ENCODE assay signal across 7 worm cellular contexts in genomic region chrIV:11433709-11434108, ce11.
TF ChIP-seq lines count a peak whose summit lies in the region.

No protein-coding gene starts in this region.

TF ChIP-seq in whole organism, L1 larva, 84 proteins besides CTCF, POLR2A, EP300 and RAD21 (continues in another document):
- TF ChIP-seq pqm-1 (tag; optimal IDR thresholded peaks at IDR 0.05; lab: Kevin White, UChicago) (no peak), egl-27 (tag; optimal IDR thresholded peaks at IDR 0.05; lab: Kevin White, UChicago) (no peak), nhr-28 (tag; optimal IDR thresholded peaks at IDR 0.05; lab: Kevin White, UChicago) (no peak), C04F5.9 (tag; optimal IDR thresholded peaks at IDR 0.05; lab: Kevin White, UChicago) (peak; percentile 43), nhr-11 (tag; optimal IDR thresholded peaks at IDR 0.05; lab: Kevin White, UChicago) (no peak), snpc-4 (tag; optimal IDR thresholded peaks at IDR 0.05; lab: Kevin White, UChicago) (peak; percentile 67), mef-2 (tag; optimal IDR thresholded peaks at IDR 0.05; lab: Kevin White, UChicago) (peak; percentile 13), lin-39 (tag; optimal IDR thresholded peaks at IDR 0.05; lab: Kevin White, UChicago) (no peak), lin-15B (tag; optimal IDR thresholded peaks at IDR 0.05; lab: Kevin White, UChicago) (peak; percentile 1), ces-1 (GFP tag; optimal IDR thresholded peaks at IDR 0.05; lab: Kevin White, UChicago) (no peak), skn-1 (tag; optimal IDR thresholded peaks at IDR 0.05; lab: Kevin White, UChicago) (peak; percentile 65), sup-37 (GFP tag; optimal IDR thresholded peaks at IDR 0.05; lab: Kevin White, UChicago) (peak; percentile 17), nhr-71 (tag; optimal IDR thresholded peaks at IDR 0.05; lab: Kevin White, UChicago) (peak; percentile 86)

TF ChIP-seq in whole organism, L2 larva, 48 proteins besides CTCF, POLR2A, EP300 and RAD21 (continues in another document):
- TF ChIP-seq nhr-12 (tag; optimal IDR thresholded peaks at IDR 0.05; lab: Kevin White, UChicago) (no peak), crh-2 (tag; optimal IDR thresholded peaks at IDR 0.05; lab: Kevin White, UChicago) (peak; percentile 68), nhr-77 (tag; optimal IDR thresholded peaks at IDR 0.05; lab: Kevin White, UChicago) (no peak), ztf-4 (tag; optimal IDR thresholded peaks at IDR 0.05; lab: Kevin White, UChicago) (peak; percentile 55), mab-5 (tag; optimal IDR thresholded peaks at IDR 0.05; lab: Kevin White, UChicago) (peak; percentile 49), skn-1 (tag; optimal IDR thresholded peaks at IDR 0.05; lab: Kevin White, UChicago) (no peak), sma-3 (GFP tag; optimal IDR thresholded peaks at IDR 0.05; lab: Kevin White, UChicago) (peak; percentile 31), lin-11 (tag; optimal IDR thresholded peaks at IDR 0.05; lab: Kevin White, UChicago) (peak; percentile 20), C34F6.9 (tag; optimal IDR thresholded peaks at IDR 0.05; lab: Kevin White, UChicago) (peak; percentile 90), unc-62 (GFP tag; optimal IDR thresholded peaks at IDR 0.05; lab: Kevin White, UChicago) (no peak), nhr-25 (tag; optimal IDR thresholded peaks at IDR 0.05; lab: Kevin White, UChicago) (no peak), gmeb-1 (tag; optimal IDR thresholded peaks at IDR 0.05; lab: Kevin White, UChicago) (peak; percentile 73), ztf-11 (tag; optimal IDR thresholded peaks at IDR 0.05; lab: Kevin White, UChicago) (no peak), ZK546.5 (tag; optimal IDR thresholded peaks at IDR 0.05; lab: Kevin White, UChicago) (no peak)

TF ChIP-seq in whole organism, L3 larva, 47 proteins besides CTCF, POLR2A, EP300 and RAD21 (continues in another document):
- TF ChIP-seq mdl-1 (tag; optimal IDR thresholded peaks at IDR 0.05; lab: Kevin White, UChicago) (no peak), skn-1 (tag; optimal IDR thresholded peaks at IDR 0.05; lab: Kevin White, UChicago) (no peak), eor-1 (tag; optimal IDR thresholded peaks at IDR 0.05; lab: Kevin White, UChicago) (no peak), ceh-16 (tag; optimal IDR thresholded peaks at IDR 0.05; lab: Kevin White, UChicago) (no peak), nhr-76 (tag; optimal IDR thresholded peaks at IDR 0.05; lab: Kevin White, UChicago) (no peak), jun-1 (tag; optimal IDR thresholded peaks at IDR 0.05; lab: Kevin White, UChicago) (peak; percentile 25), ceh-82 (tag; optimal IDR thresholded peaks at IDR 0.05; lab: Kevin White, UChicago) (no peak), ceh-28 (tag; optimal IDR thresholded peaks at IDR 0.05; lab: Kevin White, UChicago) (peak; percentile 64), mml-1 (tag; optimal IDR thresholded peaks at IDR 0.05; lab: Kevin White, UChicago) (no peak), ZK546.5 (tag; optimal IDR thresholded peaks at IDR 0.05; lab: Kevin White, UChicago) (no peak), fos-1 (tag; optimal IDR thresholded peaks at IDR 0.05; lab: Kevin White, UChicago) (no peak), daf-12 (tag; optimal IDR thresholded peaks at IDR 0.05; lab: Kevin White, UChicago) (no peak), hmg-11 (tag; optimal IDR thresholded peaks at IDR 0.05; lab: Kevin White, UChicago) (peak; percentile 76), lin-15B (tag; optimal IDR thresholded peaks at IDR 0.05; lab: Kevin White, UChicago) (peak; percentile 69), ztf-11 (tag; optimal IDR thresholded peaks at IDR 0.05; lab: Kevin White, UChicago) (no peak)

TF ChIP-seq in whole organism, L4 larva, 104 proteins besides CTCF, POLR2A, EP300 and RAD21 (continues in another document):
- TF ChIP-seq hif-1 (tag; optimal IDR thresholded peaks at IDR 0.05; lab: Kevin White, UChicago) (peak in 1 of 2 experiments; percentile 10), lin-13 (GFP tag; optimal IDR thresholded peaks at IDR 0.05; lab: Kevin White, UChicago) (peak; percentile 13), unc-39 (tag; optimal IDR thresholded peaks at IDR 0.05; lab: Kevin White, UChicago) (no peak), R02D3.7 (tag; optimal IDR thresholded peaks at IDR 0.05; lab: Kevin White, UChicago) (no peak), unc-130 (GFP tag; optimal IDR thresholded peaks at IDR 0.05; lab: Kevin White, UChicago) (no peak), nhr-10 (tag; optimal IDR thresholded peaks at IDR 0.05; lab: Kevin White, UChicago) (no peak), ztf-11 (tag; optimal IDR thresholded peaks at IDR 0.05; lab: Kevin White, UChicago) (no peak), zfp-3 (GFP tag; conservative IDR thresholded peaks at IDR 0.05; lab: Robert Waterston, UW) (no peak), lin-38 (GFP tag; IDR thresholded peaks at IDR 0.05; lab: Robert Waterston, UW) (no peak; the same call in 1 of the 2 replicates), fkh-10 (GFP tag; optimal IDR thresholded peaks at IDR 0.05; lab: Kevin White, UChicago) (peak; percentile 33), nhr-41 (GFP tag; IDR thresholded peaks at IDR 0.05; lab: Robert Waterston, UW) (no peak), T20F7.1 (GFP tag; optimal IDR thresholded peaks at IDR 0.05; lab: Kevin White, UChicago) (peak; percentile 55), ceh-20 (GFP tag; IDR thresholded peaks at IDR 0.05; lab: Robert Waterston, UW) (peak; percentile 48; the same call in 1 of the 2 replicates), lsy-2 (tag; optimal IDR thresholded peaks at IDR 0.05; lab: Kevin White, UChicago) (peak; percentile 26 to 84)

TF ChIP-seq in whole organism, late embryonic, 69 proteins besides CTCF, POLR2A, EP300 and RAD21:
- TF ChIP-seq ceh-18 (tag; optimal IDR thresholded peaks at IDR 0.05; lab: Kevin White, UChicago) (peak; percentile 51), unc-42 (tag; optimal IDR thresholded peaks at IDR 0.05; lab: Kevin White, UChicago) (peak; percentile 41), ceh-31 (tag; optimal IDR thresholded peaks at IDR 0.05; lab: Kevin White, UChicago) (peak; percentile 22), ceh-14 (tag; optimal IDR thresholded peaks at IDR 0.05; lab: Kevin White, UChicago) (no peak), ceh-24 (tag; optimal IDR thresholded peaks at IDR 0.05; lab: Kevin White, UChicago) (no peak), tbx-2 (tag; optimal IDR thresholded peaks at IDR 0.05; lab: Kevin White, UChicago) (peak; percentile 58), fkh-6 (tag; optimal IDR thresholded peaks at IDR 0.05; lab: Kevin White, UChicago) (no peak), K02D7.2 (tag; optimal IDR thresholded peaks at IDR 0.05; lab: Kevin White, UChicago) (no peak), unc-86 (tag; optimal IDR thresholded peaks at IDR 0.05; lab: Kevin White, UChicago) (no peak), ceh-48 (tag; optimal IDR thresholded peaks at IDR 0.05; lab: Kevin White, UChicago) (peak; percentile 33), Y22D7AL.16 (tag; optimal IDR thresholded peaks at IDR 0.05; lab: Kevin White, UChicago) (no peak), nfya-1 (tag; optimal IDR thresholded peaks at IDR 0.05; lab: Kevin White, UChicago) (peak; percentile 45), ama-1 (optimal IDR thresholded peaks at IDR 0.05; lab: Kevin White, UChicago) (no peak), ttx-3 (tag; optimal IDR thresholded peaks at IDR 0.05; lab: Kevin White, UChicago) (no peak)

TF ChIP-seq in whole organism, mixed stage, embryonic, 35 proteins besides CTCF, POLR2A, EP300 and RAD21 (continues in another document):
- TF ChIP-seq flh-1 (GFP tag; optimal IDR thresholded peaks at IDR 0.05; lab: Kevin White, UChicago) (no peak), lsy-2 (tag; optimal IDR thresholded peaks at IDR 0.05; lab: Kevin White, UChicago) (peak; percentile 53), ces-1 (GFP tag; optimal IDR thresholded peaks at IDR 0.05; lab: Kevin White, UChicago) (peak; percentile 50), ztf-11 (tag; optimal IDR thresholded peaks at IDR 0.05; lab: Kevin White, UChicago) (peak; percentile 39), sem-2 (GFP tag; optimal IDR thresholded peaks at IDR 0.05; lab: Kevin White, UChicago) (no peak), nhr-12 (tag; optimal IDR thresholded peaks at IDR 0.05; lab: Kevin White, UChicago) (no peak), blmp-1 (tag; optimal IDR thresholded peaks at IDR 0.05; lab: Kevin White, UChicago) (no peak), mls-2 (tag; optimal IDR thresholded peaks at IDR 0.05; lab: Kevin White, UChicago) (no peak), ceh-83 (GFP tag; optimal IDR thresholded peaks at IDR 0.05; lab: Kevin White, UChicago) (no peak), lin-13 (tag; optimal IDR thresholded peaks at IDR 0.05; lab: Kevin White, UChicago) (peak; percentile 26), ham-2 (GFP tag; optimal IDR thresholded peaks at IDR 0.05; lab: Kevin White, UChicago) (no peak), drap-1 (GFP tag; optimal IDR thresholded peaks at IDR 0.05; lab: Kevin White, UChicago) (no peak), nhr-28 (tag; optimal IDR thresholded peaks at IDR 0.05; lab: Kevin White, UChicago) (no peak), pha-4 (tag; optimal IDR thresholded peaks at IDR 0.05; lab: Kevin White, UChicago) (peak; percentile 61), unc-120 (tag; optimal IDR thresholded peaks at IDR 0.05; lab: Kevin White, UChicago; ENCODE audit: poor library complexity, severe bottlenecking) (no peak), bed-3 (GFP tag; optimal IDR thresholded peaks at IDR 0.05; lab: Kevin White, UChicago) (no peak)

TF ChIP-seq in whole organism, young adult, 124 proteins besides CTCF, POLR2A, EP300 and RAD21 (continues in another document):
- 0 out of 2 replicates have a peak, but pooled peaks have one; percentile 44 for TF ChIP-seq ekl-4 (GFP tag; IDR thresholded peaks at IDR 0.05; lab: Robert Waterston, UW)
- peak; percentile 59 for TF ChIP-seq lin-40 (tag; optimal IDR thresholded peaks at IDR 0.05; lab: Kevin White, UChicago)
- no peak for TF ChIP-seq egl-18 (GFP tag; IDR thresholded peaks at IDR 0.05; lab: Robert Waterston, UW)
- TF ChIP-seq ceh-27 (GFP tag; optimal IDR thresholded peaks at IDR 0.05; lab: Kevin White, UChicago), result peak; percentile 65
- TF ChIP-seq ztf-18 (tag; optimal IDR thresholded peaks at IDR 0.05; lab: Kevin White, UChicago), result peak; percentile 93
- TF ChIP-seq dpl-1 (GFP tag; optimal IDR thresholded peaks at IDR 0.05; lab: Kevin White, UChicago), result peak; percentile 32
- TF ChIP-seq rcor-1 (GFP tag; IDR thresholded peaks at IDR 0.05; lab: Robert Waterston, UW), result 0 out of 2 replicates have a peak, but pooled peaks have one; percentile 27
- no peak for TF ChIP-seq ceh-40 (GFP tag; IDR thresholded peaks at IDR 0.05; lab: Robert Waterston, UW)
- peak; percentile 4 for TF ChIP-seq snpc-4 (GFP tag; optimal IDR thresholded peaks at IDR 0.05; lab: Kevin White, UChicago)
- TF ChIP-seq snpc-4 (tag; optimal IDR thresholded peaks at IDR 0.05; lab: Kevin White, UChicago), result peak in 1 of 4 experiments; percentile 7
- TF ChIP-seq lin-54 (GFP tag; optimal IDR thresholded peaks at IDR 0.05; lab: Kevin White, UChicago), result peak; percentile 43
- peak; percentile 32; the same call in 1 of the 2 replicates for TF ChIP-seq hmg-1.2 (GFP tag; IDR thresholded peaks at IDR 0.05; lab: Robert Waterston, UW)
- no peak for TF ChIP-seq ccch-3 (GFP tag; optimal IDR thresholded peaks at IDR 0.05; lab: Kevin White, UChicago)
- peak; percentile 37 for TF ChIP-seq attf-5 (GFP tag; optimal IDR thresholded peaks at IDR 0.05; lab: Kevin White, UChicago)
- TF ChIP-seq ceh-91 (GFP tag; IDR thresholded peaks at IDR 0.05; lab: Robert Waterston, UW), result no peak
- TF ChIP-seq ets-4 (GFP tag; optimal IDR thresholded peaks at IDR 0.05; lab: Kevin White, UChicago), result no peak
- peak; percentile 72; the same call in 1 of the 2 replicates for TF ChIP-seq pbrm-1 (GFP tag; IDR thresholded peaks at IDR 0.05; lab: Robert Waterston, UW)
- TF ChIP-seq sea-2 (GFP tag; IDR thresholded peaks at IDR 0.05; lab: Robert Waterston, UW), result no peak
